Fruit fly (Drosophila melanogaster) whole organism, embryonic: Measurements from ENCODE around the gene Mgat4b.

ENCODE experiments used
- BEAF-32 ChIP-seq: fragments of 200-800 bp; sonication (Bioruptor generic); optimal IDR thresholded peaks from 3 replicates; lab custom pipeline; 2017; ENCODE audit warnings: missing biosample characterization, missing genetic modification characterization, mild to moderate bottlenecking, moderate library complexity, missing genetic modification reagents
- CG10147 ChIP-seq: fragments of 200-800 bp; sonication (Bioruptor generic); optimal IDR thresholded peaks from 2 replicates; lab custom pipeline; 2019; ENCODE audit warnings: missing biosample characterization, mild to moderate bottlenecking, missing genetic modification characterization, moderate library complexity
- CG10979 ChIP-seq: fragments of 200-800 bp; sonication (Bioruptor generic); optimal IDR thresholded peaks from 2 replicates; lab custom pipeline; 2018; ENCODE audit warnings: missing biosample characterization, mild to moderate bottlenecking, missing genetic modification characterization, moderate library complexity
- CG11247 ChIP-seq: fragments of 200-800 bp; sonication (Bioruptor generic); IDR thresholded peaks from 2 replicates; pipeline ENCODE4 v1.3.6; 2022; ENCODE audit warnings: missing biosample characterization, missing genetic modification characterization
- CG11456 ChIP-seq: fragments of 200-800 bp; sonication (Bioruptor generic); IDR thresholded peaks from 3 replicates; pipeline ENCODE4 v1.3.6; 2022; ENCODE audit warnings: missing biosample characterization, missing genetic modification characterization
- CG12299 ChIP-seq: fragments of 200-800 bp; sonication (Bioruptor generic); optimal IDR thresholded peaks from 2 replicates; lab custom pipeline; 2018; ENCODE audit warnings: missing biosample characterization, mild to moderate bottlenecking, missing genetic modification characterization
- CG13424 ChIP-seq: fragments of 200-800 bp; sonication (Bioruptor generic); optimal IDR thresholded peaks from 2 replicates; lab custom pipeline; 2019; ENCODE audit warnings: missing biosample characterization, mild to moderate bottlenecking, missing genetic modification characterization, moderate library complexity
- CG13775 ChIP-seq: fragments of 200-800 bp; sonication (Bioruptor generic); optimal IDR thresholded peaks from 3 replicates; lab custom pipeline; 2017; ENCODE audit warnings: missing biosample characterization, mild to moderate bottlenecking, missing genetic modification characterization
- CG14441 ChIP-seq: fragments of 200-800 bp; sonication (Bioruptor generic); IDR thresholded peaks from 2 replicates; pipeline ENCODE4 v1.3.6; 2022; ENCODE audit warnings: missing biosample characterization, missing genetic modification characterization
- CG15011 ChIP-seq: fragments of 200-800 bp; sonication (Bioruptor generic); optimal IDR thresholded peaks from 3 replicates; lab custom pipeline; 2018; ENCODE audit warnings: missing biosample characterization, mild to moderate bottlenecking, missing genetic modification characterization
- CG15514 ChIP-seq: fragments of 200-800 bp; sonication (Bioruptor generic); optimal IDR thresholded peaks from 3 replicates; lab custom pipeline; 2017; ENCODE audit warnings: missing biosample characterization, missing genetic modification characterization, mild to moderate bottlenecking, moderate library complexity, missing genetic modification reagents
- CG17359 ChIP-seq: fragments of 200-800 bp; sonication (Bioruptor generic); optimal IDR thresholded peaks from 3 replicates; lab custom pipeline; 2018; ENCODE audit warnings: missing biosample characterization, mild to moderate bottlenecking, missing genetic modification characterization, moderate library complexity
- CG18262 ChIP-seq: fragments of 200-800 bp; optimal IDR thresholded peaks from 3 replicates; lab custom pipeline; 2019; ENCODE audit warnings: missing biosample characterization, mild to moderate bottlenecking, missing genetic modification characterization, moderate library complexity
- CG18619 ChIP-seq: fragments of 200-800 bp; sonication (Bioruptor generic); optimal IDR thresholded peaks from 3 replicates; lab custom pipeline; 2017; ENCODE audit warnings: missing biosample characterization, mild to moderate bottlenecking, missing genetic modification characterization
- CG3065 ChIP-seq: fragments of 200-800 bp; sonication (Bioruptor generic); optimal IDR thresholded peaks from 2 replicates; lab custom pipeline; 2016; ENCODE audit warnings: missing biosample characterization, missing genetic modification characterization
- CG31441 ChIP-seq: fragments of 200-800 bp; sonication (Bioruptor generic); IDR thresholded peaks from 2 replicates; pipeline ENCODE4 v1.3.6; 2022; ENCODE audit warnings: missing biosample characterization, missing genetic modification characterization
- CG3407 ChIP-seq: fragments of 200-800 bp; sonication (Bioruptor generic); optimal IDR thresholded peaks from 2 replicates; lab custom pipeline; 2018; ENCODE audit warnings: missing biosample characterization, mild to moderate bottlenecking, missing genetic modification characterization
- CG34422 ChIP-seq: fragments of 200-800 bp; sonication (Bioruptor generic); IDR thresholded peaks from 3 replicates; pipeline ENCODE4 v1.3.6; 2022; ENCODE audit warnings: missing biosample characterization, missing genetic modification characterization
- CG5953 ChIP-seq: fragments of 200-800 bp; sonication (Bioruptor generic); IDR thresholded peaks from 2 replicates; pipeline ENCODE4 v1.3.6; 2022; ENCODE audit warnings: missing biosample characterization, missing genetic modification characterization
- CG6683 ChIP-seq: fragments of 200-800 bp; sonication (Bioruptor generic); optimal IDR thresholded peaks from 2 replicates; lab custom pipeline; 2017; ENCODE audit warnings: missing biosample characterization, mild to moderate bottlenecking, missing genetic modification characterization, missing genetic modification reagents
- CG7987 ChIP-seq: fragments of 200-800 bp; sonication (Bioruptor generic); optimal IDR thresholded peaks from 2 replicates; lab custom pipeline; 2018; ENCODE audit warnings: missing biosample characterization, mild to moderate bottlenecking, missing genetic modification characterization, moderate library complexity
- CG9817 ChIP-seq: fragments of 200-800 bp; sonication (Bioruptor generic); optimal IDR thresholded peaks from 2 replicates; lab custom pipeline; 2018; ENCODE audit warnings: missing biosample characterization, mild to moderate bottlenecking, missing genetic modification characterization, moderate library complexity
- CTCF ChIP-seq: fragments of 200-800 bp; sonication (Bioruptor generic); optimal IDR thresholded peaks from 2 replicates; lab custom pipeline; 2017; ENCODE audit warnings: missing biosample characterization, mild to moderate bottlenecking, missing genetic modification characterization, moderate library complexity
- Doc3 ChIP-seq: fragments of 200-800 bp; sonication (Bioruptor generic); IDR thresholded peaks from 3 replicates; pipeline ENCODE4 v1.3.6; 2022; ENCODE audit warnings: missing biosample characterization, missing genetic modification characterization; ENCODE audit not compliant: partially characterized antibody
- Gug ChIP-seq: fragments of 200-800 bp; sonication (Bioruptor generic); IDR thresholded peaks from 4 replicates; pipeline ENCODE4 v1.3.6; 2022; ENCODE audit warnings: missing biosample characterization, missing genetic modification characterization
- H2.0 ChIP-seq: fragments of 200-800 bp; sonication (Bioruptor generic); IDR thresholded peaks from 2 replicates; pipeline ENCODE4 v1.3.6; 2022; ENCODE audit warnings: missing biosample characterization, missing genetic modification characterization
- HLHmδ ChIP-seq: fragments of 200-800 bp; sonication (Bioruptor generic); optimal IDR thresholded peaks from 2 replicates; lab custom pipeline; 2018; ENCODE audit warnings: missing biosample characterization, mild to moderate bottlenecking, missing genetic modification characterization, moderate library complexity
- Lpt ChIP-seq: fragments of >200 bp; optimal IDR thresholded peaks from 2 replicates; lab custom pipeline; 2018; ENCODE audit warnings: missing biosample characterization, missing genetic modification characterization
- MTF-1 ChIP-seq: fragments of 200-800 bp; sonication (Bioruptor generic); optimal IDR thresholded peaks from 2 replicates; lab custom pipeline; 2018; ENCODE audit warnings: missing biosample characterization, mild to moderate bottlenecking, missing genetic modification characterization, borderline replicate concordance
- Meics ChIP-seq: fragments of 200-800 bp; sonication (Bioruptor generic); optimal IDR thresholded peaks from 2 replicates; lab custom pipeline; 2017; ENCODE audit warnings: missing biosample characterization, mild to moderate bottlenecking, missing genetic modification characterization
- Nf-YC ChIP-seq: fragments of 200-800 bp; optimal IDR thresholded peaks from 3 replicates; lab custom pipeline; 2019; ENCODE audit warnings: missing biosample characterization, mild to moderate bottlenecking, missing genetic modification characterization, moderate library complexity
- PHDP ChIP-seq: fragments of 200-800 bp; sonication (Bioruptor generic); optimal IDR thresholded peaks from 3 replicates; lab custom pipeline; 2018; ENCODE audit warnings: missing biosample characterization, mild to moderate bottlenecking, missing genetic modification characterization, moderate library complexity
- Sin3A ChIP-seq: fragments of >200 bp; optimal IDR thresholded peaks from 2 replicates; lab custom pipeline; 2018
- Ssrp ChIP-seq: fragments of 200-800 bp; sonication (Bioruptor generic); optimal IDR thresholded peaks from 2 replicates; lab custom pipeline; 2018; ENCODE audit warnings: missing biosample characterization, mild to moderate bottlenecking, missing genetic modification characterization, moderate library complexity
- Xrp1 ChIP-seq: fragments of 200-800 bp; sonication (Bioruptor generic); IDR thresholded peaks from 2 replicates; pipeline ENCODE4 v1.3.6; 2022; ENCODE audit warnings: missing biosample characterization, missing genetic modification characterization
- bcd ChIP-seq: fragments of 200-800 bp; sonication (Bioruptor generic); optimal IDR thresholded peaks from 2 replicates; lab custom pipeline; 2017; ENCODE audit warnings: missing biosample characterization, mild to moderate bottlenecking, missing genetic modification characterization
- bigmax ChIP-seq: fragments of 200-800 bp; sonication (Bioruptor generic); optimal IDR thresholded peaks from 2 replicates; lab custom pipeline; 2018; ENCODE audit warnings: missing biosample characterization, mild to moderate bottlenecking, missing genetic modification characterization
- caup ChIP-seq: fragments of 200-800 bp; sonication (Bioruptor generic); optimal IDR thresholded peaks from 3 replicates; lab custom pipeline; 2017; ENCODE audit warnings: missing biosample characterization, mild to moderate bottlenecking, missing genetic modification characterization, moderate library complexity; ENCODE audit not compliant: severe bottlenecking
- ci ChIP-seq: fragments of 200-800 bp; sonication (Bioruptor generic); IDR thresholded peaks from 3 replicates; pipeline ENCODE4 v1.3.6; 2022; ENCODE audit warnings: missing biosample characterization, missing genetic modification characterization
- dati ChIP-seq: fragments of 200-800 bp; sonication (Bioruptor generic); IDR thresholded peaks from 2 replicates; pipeline ENCODE4 v1.3.6; 2022; ENCODE audit warnings: missing biosample characterization, missing genetic modification characterization
- dpn ChIP-seq, 2 experiments: fragments of 200-800 bp; sonication (Bioruptor generic); optimal IDR thresholded peaks; 3 replicates each; lab custom pipeline; 2016; ENCODE audit warnings: missing biosample characterization in 2 of 2, missing genetic modification characterization in 2 of 2
- esg ChIP-seq: fragments of 200-800 bp; sonication (Bioruptor generic); conservative IDR thresholded peaks from 2 replicates; pipeline ENCODE4 v1.3.6; 2022; ENCODE audit warnings: missing biosample characterization, missing genetic modification characterization
- fru ChIP-seq: fragments of >200 bp; optimal IDR thresholded peaks from 2 replicates; lab custom pipeline; 2017
- jigr1 ChIP-seq: fragments of 200-800 bp; sonication (Bioruptor generic); IDR thresholded peaks from 3 replicates; pipeline ENCODE4 v1.3.6; 2022; ENCODE audit warnings: missing biosample characterization, missing genetic modification characterization
- knrl ChIP-seq: fragments of 200-800 bp; sonication (Bioruptor generic); IDR thresholded peaks from 3 replicates; pipeline ENCODE4 v1.3.6; 2022; ENCODE audit warnings: missing biosample characterization, missing genetic modification characterization; ENCODE audit not compliant: partially characterized antibody
- mam ChIP-seq: fragments of 200-800 bp; sonication (Bioruptor generic); optimal IDR thresholded peaks from 3 replicates; lab custom pipeline; 2016; ENCODE audit warnings: missing biosample characterization, missing genetic modification characterization
- pros ChIP-seq: fragments of 200-800 bp; sonication (Bioruptor generic); optimal IDR thresholded peaks from 3 replicates; lab custom pipeline; 2019; ENCODE audit warnings: missing biosample characterization, mild to moderate bottlenecking, missing genetic modification characterization, moderate library complexity
- sd ChIP-seq: fragments of 200-800 bp; sonication (Bioruptor generic); optimal IDR thresholded peaks from 3 replicates; lab custom pipeline; 2018; ENCODE audit warnings: missing biosample characterization, mild to moderate bottlenecking, missing genetic modification characterization, moderate library complexity
- tap ChIP-seq: fragments of 200-800 bp; optimal IDR thresholded peaks from 3 replicates; lab custom pipeline; 2019; ENCODE audit warnings: missing biosample characterization, mild to moderate bottlenecking, missing genetic modification characterization, moderate library complexity
- tio ChIP-seq: fragments of 200-800 bp; sonication (Bioruptor generic); optimal IDR thresholded peaks from 2 replicates; lab custom pipeline; 2017; ENCODE audit warnings: missing biosample characterization, missing genetic modification characterization, inconsistent platforms
- wek ChIP-seq: fragments of 200-800 bp; sonication (Bioruptor generic); optimal IDR thresholded peaks from 3 replicates; lab custom pipeline; 2018; ENCODE audit warnings: missing biosample characterization, mild to moderate bottlenecking, missing genetic modification characterization, moderate library complexity

Gene Mgat4b

dm6 chr3L:14784949-14785408 lies 15.9 kb upstream of the Mgat4b start (continued):
- TF ChIP-seq CG7987 (GFP tag; lab: Kevin White, UChicago) (peak; percentile 88), CG31441 (peak; percentile 99), CG13775 (GFP tag; lab: Kevin White, UChicago) (peak; percentile 97), CG15011 (GFP tag; lab: Kevin White, UChicago) (peak; percentile 98), caup (GFP tag; lab: Kevin White, UChicago) (peak; percentile 96), CG13424 (tag; lab: Kevin White, UChicago) (peak; percentile 98), mam (peak; percentile 93), CG18262 (peak; percentile 99), CG6683 (GFP tag; lab: Kevin White, UChicago) (peak; percentile 93), ci (GFP tag; lab: Robert Waterston, UW) (peak; percentile 91), dati (GFP tag; lab: Robert Waterston, UW) (peak; percentile 58; the same call in 1 of the 2 replicates), HLHmδ (GFP tag; lab: Kevin White, UChicago) (no peak), CG3407 (peak; percentile 91), Ssrp (tag; lab: Kevin White, UChicago) (peak; percentile 98), tap (tag; lab: Kevin White, UChicago) (peak; percentile 97), CG3065 (peak; percentile 87), CTCF (peak; percentile 72), dpn (GFP tag; optimal IDR thresholded peaks at IDR 0.05; lab: Kevin White, UChicago) (peak; percentile 95 to 96), Sin3A (lab: Kevin White, UChicago) (no peak), pros (GFP tag; lab: Kevin White, UChicago) (peak; percentile 12), CG9817 (peak; percentile 93), MTF-1 (GFP tag; lab: Kevin White, UChicago) (peak; percentile 84), Meics (GFP tag; lab: Kevin White, UChicago) (peak; percentile 98), Lpt (GFP tag; lab: Kevin White, UChicago) (no peak), bcd (peak; percentile 98), knrl (GFP tag; lab: Robert Waterston, UW) (no peak), CG18619 (GFP tag; lab: Kevin White, UChicago) (peak; percentile 98), Gug (GFP tag; lab: Robert Waterston, UW) (peak; percentile 75), fru (lab: Kevin White, UChicago) (no peak), CG17359 (tag; lab: Kevin White, UChicago) (peak; percentile 96), CG5953 (GFP tag; lab: Robert Waterston, UW) (no peak; the same call in 1 of the 2 replicates), CG10979 (tag; lab: Kevin White, UChicago) (peak; percentile 98), BEAF-32 (GFP tag; lab: Kevin White, UChicago) (peak; percentile 14), CG14441 (GFP tag; lab: Robert Waterston, UW) (peak; percentile 87), wek (GFP tag; lab: Kevin White, UChicago) (peak; percentile 76), Xrp1 (GFP tag; lab: Robert Waterston, UW) (peak; percentile 94), CG15514 (GFP tag; lab: Kevin White, UChicago) (peak; percentile 91), PHDP (tag; lab: Kevin White, UChicago) (peak; percentile 97), sd (tag; lab: Kevin White, UChicago) (peak; percentile 87), CG10147 (peak; percentile 99), H2.0 (peak; percentile 83; the same call in 1 of the 2 replicates), esg (GFP tag; lab: Robert Waterston, UW) (peak; percentile 91), Doc3 (GFP tag; lab: Robert Waterston, UW) (no peak), bigmax (GFP tag; lab: Kevin White, UChicago) (peak; percentile 51), CG11247 (GFP tag; lab: Robert Waterston, UW) (peak; percentile 82), CG34422 (peak; percentile 81), jigr1 (GFP tag; lab: Robert Waterston, UW) (peak; percentile 84; the same call in 2 of the 3 replicates), tio (GFP tag; lab: Kevin White, UChicago) (peak; percentile 98), Nf-YC (tag; lab: Kevin White, UChicago) (peak; percentile 92), CG12299 (tag; lab: Kevin White, UChicago) (peak; percentile 94), CG11456 (GFP tag; lab: Robert Waterston, UW) (peak; percentile 86; the same call in 2 of the 3 replicates)
